Fruit fly (Drosophila melanogaster) S2 (cell line): ENCODE data around the gene Sf3a1.

ENCODE experiments used
- CG8478 ChIP-seq: fragments of >200 bp; optimal IDR thresholded peaks from 2 replicates; lab custom pipeline; 2018
- CTCF ChIP-seq, 2 experiments: fragments of >200 bp; optimal IDR thresholded peaks; 2 replicates each; lab custom pipeline; 2018

Gene Sf3a1

DNA sequence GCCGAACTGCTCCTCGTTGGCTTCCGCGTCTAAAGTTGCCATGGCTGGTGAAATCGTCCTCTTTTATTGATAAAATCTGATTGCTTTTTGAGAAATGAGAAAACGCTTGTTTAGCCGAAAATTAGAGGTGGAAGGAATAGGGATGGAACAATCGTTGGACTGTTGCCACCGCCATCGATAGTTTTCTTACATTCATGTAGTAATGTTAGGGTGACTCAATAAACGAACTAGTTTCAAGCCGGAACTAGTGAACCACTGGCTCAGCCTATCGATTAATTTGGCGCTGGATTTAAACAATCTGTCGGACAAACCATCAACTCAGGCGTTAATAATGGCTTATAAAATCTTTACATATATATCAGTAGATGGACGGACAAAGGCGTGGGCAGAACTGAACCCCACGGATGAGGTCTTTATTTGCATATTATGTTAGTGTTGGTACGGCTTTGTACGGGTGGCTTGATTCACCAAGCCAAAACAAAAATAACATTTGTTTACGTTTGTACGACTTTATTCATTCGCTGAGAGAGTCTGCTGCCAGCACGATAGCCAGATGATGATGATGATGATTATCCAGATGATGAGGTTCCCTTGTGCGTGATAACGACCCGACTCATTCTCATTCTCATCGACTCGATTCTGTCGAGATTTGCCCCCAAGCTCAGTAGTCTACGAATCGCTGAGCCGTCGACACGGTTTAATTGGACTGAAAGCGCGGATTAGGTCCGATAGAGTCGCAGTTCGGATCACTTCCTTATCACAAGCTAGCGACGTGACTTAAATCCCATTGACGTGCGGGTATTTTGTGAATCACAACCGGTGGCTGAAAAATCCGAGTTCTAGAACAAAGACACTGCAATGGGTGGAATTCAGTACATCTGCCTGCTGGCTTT, at the start of gene Sf3a1, which contains the start of gene Irc:
Gene Sf3a1, minus strand, starts transcription at position 138 of the 893 bp plus-strand sequence.
Gene Irc, plus strand, starts transcription at position 658 of the 893 bp plus-strand sequence.
- TF ChIP-seq CTCF (optimal IDR thresholded peaks at IDR 0.05; lab: Kevin White, UChicago) (peak; percentile 39 to 49), CG8478 (lab: Kevin White, UChicago) (no peak)

DNA sequence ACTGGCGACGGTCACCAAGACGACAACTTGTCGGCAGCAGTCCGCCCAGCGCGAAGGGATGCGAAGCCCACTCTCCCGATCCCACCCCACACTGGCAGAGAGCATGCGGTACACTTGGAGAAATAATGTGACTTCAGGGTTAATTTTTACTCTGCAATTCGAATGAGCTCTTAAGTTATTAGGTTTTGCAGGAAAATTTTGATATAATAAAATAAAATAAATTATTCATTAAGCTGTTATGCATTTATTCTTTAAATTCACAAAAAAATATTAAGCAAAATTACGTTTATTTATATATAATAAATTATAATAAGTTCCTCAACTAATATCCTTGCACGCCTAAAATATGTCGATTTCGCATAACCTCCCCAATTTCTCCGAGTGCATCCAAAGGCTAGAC, 46.7 kb upstream of the Sf3a1 start:
- no peak for TF ChIP-seq CTCF (optimal IDR thresholded peaks at IDR 0.05; lab: Kevin White, UChicago)
- no peak for TF ChIP-seq CG8478 (lab: Kevin White, UChicago)

DNA sequence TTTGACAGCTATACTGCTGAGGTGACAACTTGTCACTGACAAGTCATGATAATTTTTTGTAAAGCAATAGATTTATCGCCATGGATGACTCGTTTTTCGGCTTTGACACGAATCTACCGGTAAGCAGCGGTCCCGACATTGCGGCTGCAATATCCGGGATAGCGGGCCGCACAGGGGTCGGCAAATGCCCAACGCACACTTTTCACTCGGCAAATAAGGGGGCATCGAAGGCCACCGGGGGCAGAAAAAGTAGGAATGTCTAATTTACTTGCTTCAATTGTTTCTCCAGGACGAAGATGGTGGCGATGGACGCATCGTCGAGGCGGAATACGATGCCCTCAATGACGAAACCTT, 41.4 kb upstream of the Sf3a1 start:
- no peak for TF ChIP-seq CG8478 (lab: Kevin White, UChicago)
- TF ChIP-seq CTCF (optimal IDR thresholded peaks at IDR 0.05; lab: Kevin White, UChicago) = no peak

DNA sequence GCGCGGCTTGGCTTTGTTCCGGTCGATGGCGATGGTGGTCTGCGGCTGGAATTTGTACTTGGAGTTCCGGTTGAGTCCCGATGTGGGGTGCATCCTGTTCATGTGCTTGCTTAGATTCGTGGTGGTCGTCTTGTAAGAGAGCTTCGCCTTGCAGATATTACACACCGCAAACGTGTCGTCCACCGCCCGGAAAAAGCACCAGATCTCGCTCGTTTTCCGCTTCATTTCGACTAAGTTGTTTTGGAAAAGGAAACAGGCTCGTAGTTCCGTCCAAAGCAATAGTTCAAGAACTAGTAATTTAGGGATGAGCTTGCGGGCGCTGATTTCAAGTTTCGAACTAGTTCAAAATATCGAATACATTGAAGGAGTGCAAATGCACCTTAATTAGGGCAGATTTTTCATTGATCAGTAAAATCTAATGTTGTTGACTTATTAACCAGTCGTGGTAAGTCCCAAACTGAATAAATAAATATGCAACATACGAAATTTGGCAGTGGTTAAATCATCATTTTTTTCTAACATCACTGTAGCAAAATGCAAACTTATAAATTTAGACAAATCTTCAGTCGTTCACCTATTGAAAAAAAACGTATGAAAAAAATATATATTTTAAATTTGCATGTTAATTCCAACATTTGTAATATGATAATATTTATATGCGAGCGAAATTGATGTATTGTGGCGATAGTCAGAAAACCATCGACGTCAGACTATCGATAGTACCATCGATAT, 40.8 kb upstream of the Sf3a1 start, which contains the start of the genes bdwf and Patr-1:
Gene bdwf, minus strand, starts transcription at position 299 of the 732 bp plus-strand sequence.
Gene Patr-1, plus strand, starts transcription at position 727 of the 732 bp plus-strand sequence.
- TF ChIP-seq CTCF (optimal IDR thresholded peaks at IDR 0.05; lab: Kevin White, UChicago) = no peak
- no peak for TF ChIP-seq CG8478 (lab: Kevin White, UChicago)

DNA sequence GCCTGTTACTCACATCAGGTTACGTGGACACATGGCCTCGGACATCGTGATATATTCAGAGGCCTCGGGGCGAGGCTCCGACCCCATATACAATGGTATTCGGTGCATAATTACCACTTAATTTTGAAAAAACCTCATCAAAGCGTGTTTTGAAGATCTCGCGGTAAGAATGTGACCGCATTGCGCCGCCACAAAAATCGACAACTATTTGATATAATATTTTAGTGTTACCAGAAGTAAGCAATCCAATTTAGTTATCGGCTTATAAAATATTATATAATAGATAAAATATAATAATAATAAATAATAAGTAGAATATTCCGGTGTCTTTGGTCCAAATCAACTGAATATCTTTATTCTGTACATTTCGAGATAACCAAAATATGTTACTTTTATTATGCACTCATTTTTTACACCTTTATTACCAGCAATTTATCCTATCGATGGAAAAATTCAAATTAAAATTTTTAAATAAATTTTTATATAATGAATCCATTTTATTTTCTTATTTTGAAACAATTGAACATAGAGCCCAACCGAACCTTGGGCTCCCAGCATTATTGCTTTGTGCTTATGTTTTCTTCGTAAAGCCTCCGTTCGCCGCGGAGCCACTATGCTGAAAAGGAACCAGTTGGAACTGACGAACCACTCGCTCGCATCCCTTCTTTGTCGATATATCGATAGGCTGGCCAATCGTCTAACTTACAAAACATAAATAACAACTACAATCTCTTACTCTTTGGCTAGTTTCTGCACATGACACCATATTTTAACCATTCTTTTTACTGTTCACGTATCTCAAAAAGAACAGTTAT, 38.0 kb upstream of the Sf3a1 start, which contains the start of the genes CG18213 and Trm7-32:
Gene CG18213, minus strand, starts transcription at position 211 of the 815 bp plus-strand sequence.
Gene Trm7-32, plus strand, starts transcription at position 690 of the 815 bp plus-strand sequence.
- peak in 1 of 2 experiments; percentile 17 for TF ChIP-seq CTCF (optimal IDR thresholded peaks at IDR 0.05; lab: Kevin White, UChicago)
- TF ChIP-seq CG8478 (lab: Kevin White, UChicago) = no peak

DNA sequence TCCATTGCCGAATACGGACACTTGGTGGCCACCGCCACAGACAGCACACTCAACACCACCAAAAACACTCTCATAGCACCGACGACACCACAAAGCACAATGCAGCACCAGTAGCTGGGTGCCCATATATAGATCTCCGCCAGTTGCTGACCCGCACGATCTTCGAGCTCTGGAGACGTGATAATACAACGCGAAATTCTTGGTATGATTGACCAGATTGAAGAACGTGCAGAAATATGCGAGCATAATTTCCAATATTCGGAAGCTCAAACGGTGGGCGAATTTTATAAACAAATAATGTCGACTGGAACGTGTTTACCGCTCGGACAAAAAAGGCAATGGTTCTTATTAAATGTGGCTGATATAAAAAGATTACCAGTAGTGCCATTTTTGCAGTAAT, 33.8 kb upstream of the Sf3a1 start, which contains the start of gene CG4009:
Gene CG4009, minus strand, starts transcription at position 101 of the 400 bp plus-strand sequence.
- TF ChIP-seq CTCF (optimal IDR thresholded peaks at IDR 0.05; lab: Kevin White, UChicago) = no peak

DNA sequence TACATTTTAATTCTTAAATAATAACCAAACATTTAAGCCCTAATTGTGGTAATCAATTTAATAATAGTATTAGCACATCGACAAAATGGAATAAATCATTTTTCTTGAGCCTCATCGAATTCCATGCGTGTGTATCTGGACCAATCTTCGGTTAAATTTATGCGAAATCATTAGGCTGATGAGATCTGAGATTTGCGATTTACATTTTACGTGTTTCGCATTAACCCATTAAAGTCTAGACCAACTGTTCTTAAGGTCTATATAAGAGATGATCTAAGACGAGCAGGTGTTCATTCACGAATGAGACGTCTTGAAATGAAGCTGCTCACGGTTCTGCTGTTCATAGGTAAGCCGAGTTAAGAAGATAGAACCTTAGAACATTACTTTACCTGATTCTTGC, 29.3 kb upstream of the Sf3a1 start, which contains the start of gene CG31268:
Gene CG31268, plus strand, starts transcription at position 301 of the 400 bp plus-strand sequence.
- TF ChIP-seq CTCF (optimal IDR thresholded peaks at IDR 0.05; lab: Kevin White, UChicago) (no peak), CG8478 (lab: Kevin White, UChicago) (no peak)

DNA sequence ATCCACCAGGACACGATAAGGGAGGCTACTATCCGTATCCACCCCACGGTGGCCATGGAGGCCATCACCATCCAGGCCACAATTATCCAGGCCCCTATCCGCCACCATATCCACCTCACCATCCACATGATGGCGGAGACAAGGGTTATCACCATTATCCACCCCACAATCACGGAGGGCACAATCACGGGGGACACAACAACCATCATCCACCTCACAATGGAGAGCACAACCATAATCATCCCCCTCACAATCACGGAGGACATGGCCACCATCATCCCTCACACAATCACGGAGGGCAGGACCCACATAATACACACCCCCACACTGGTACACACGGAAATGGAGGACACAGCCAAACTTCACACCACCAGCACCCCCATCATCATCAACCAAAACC, 27.6 kb upstream of the Sf3a1 start:
- no peak for TF ChIP-seq CTCF (optimal IDR thresholded peaks at IDR 0.05; lab: Kevin White, UChicago)
- no peak for TF ChIP-seq CG8478 (lab: Kevin White, UChicago)

DNA sequence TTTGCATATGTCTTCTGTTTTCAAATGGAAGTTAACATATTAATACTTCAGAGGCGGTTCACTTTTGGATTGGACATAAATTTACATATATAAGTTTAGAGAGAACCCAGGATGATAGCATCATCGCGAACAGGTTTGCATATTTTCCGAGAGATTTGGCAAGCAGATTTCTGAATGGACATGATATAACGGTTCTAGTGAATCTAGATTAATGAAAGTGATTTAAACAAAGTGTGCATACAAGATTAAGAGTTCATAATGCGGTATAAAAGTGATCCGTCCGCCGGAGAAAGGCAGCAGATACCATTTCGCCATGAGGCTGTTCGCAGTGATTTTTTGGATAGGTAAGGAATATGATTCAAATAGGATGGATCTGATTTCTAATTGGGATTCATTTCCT, 26.2 kb upstream of the Sf3a1 start, which contains the start of gene CG5225:
Gene CG5225, plus strand, starts transcription at position 301 of the 400 bp plus-strand sequence.
- TF ChIP-seq CG8478 (lab: Kevin White, UChicago) (no peak), CTCF (optimal IDR thresholded peaks at IDR 0.05; lab: Kevin White, UChicago) (no peak)

DNA sequence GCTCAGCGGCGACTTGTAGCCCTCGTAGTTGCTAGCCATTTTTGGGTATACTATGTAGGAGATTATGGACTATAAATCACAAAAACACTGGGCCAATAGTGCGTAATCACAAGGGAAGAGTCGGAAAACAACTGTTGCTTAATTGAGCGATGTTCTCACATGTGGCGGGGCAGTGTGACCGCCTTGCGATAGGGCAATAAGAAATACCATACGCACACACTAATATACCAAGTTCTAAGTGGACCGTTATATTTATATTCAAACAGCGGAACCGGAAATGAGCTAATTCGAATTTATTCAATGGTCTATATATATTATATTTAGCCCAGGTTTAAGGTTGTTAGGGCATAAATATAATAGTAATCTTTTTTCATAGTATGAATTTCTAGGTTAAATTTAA, 18.8 kb upstream of the Sf3a1 start, which contains the start of gene Adsl:
Gene Adsl, minus strand, starts transcription at position 165 of the 400 bp plus-strand sequence.
- TF ChIP-seq CTCF (optimal IDR thresholded peaks at IDR 0.05; lab: Kevin White, UChicago) (no peak), CG8478 (lab: Kevin White, UChicago) (no peak)

DNA sequence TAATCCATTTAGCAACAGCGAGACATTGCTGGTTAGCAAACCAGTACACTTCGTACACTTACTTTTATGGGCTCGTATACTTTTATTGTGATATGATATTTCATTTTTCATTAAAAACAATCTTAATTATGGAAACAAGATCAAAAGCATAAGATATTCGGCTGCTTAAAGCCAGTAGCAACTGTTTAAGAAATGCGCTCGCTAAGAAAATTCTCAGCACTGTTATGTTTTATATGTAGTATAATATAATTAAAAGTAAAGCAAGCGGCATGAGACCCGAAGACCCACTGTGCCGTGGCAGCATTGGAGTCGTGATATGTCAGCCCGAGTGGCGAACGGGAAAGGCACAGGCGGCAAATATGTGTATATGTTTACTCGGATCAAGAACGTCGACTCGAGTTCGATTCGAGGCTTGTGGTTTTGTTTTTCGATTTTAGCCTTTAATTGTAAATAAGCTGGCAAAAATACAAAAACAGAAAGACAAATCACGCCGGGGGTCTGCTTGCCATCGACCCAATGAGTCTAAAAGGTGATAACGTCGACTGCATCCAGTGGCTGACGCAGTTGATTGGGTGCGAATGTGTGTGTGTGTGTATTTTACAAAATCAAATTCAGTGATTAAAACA, 16.9 kb upstream of the Sf3a1 start:
- TF ChIP-seq CTCF (optimal IDR thresholded peaks at IDR 0.05; lab: Kevin White, UChicago) (no peak), CG8478 (lab: Kevin White, UChicago) (no peak)

DNA sequence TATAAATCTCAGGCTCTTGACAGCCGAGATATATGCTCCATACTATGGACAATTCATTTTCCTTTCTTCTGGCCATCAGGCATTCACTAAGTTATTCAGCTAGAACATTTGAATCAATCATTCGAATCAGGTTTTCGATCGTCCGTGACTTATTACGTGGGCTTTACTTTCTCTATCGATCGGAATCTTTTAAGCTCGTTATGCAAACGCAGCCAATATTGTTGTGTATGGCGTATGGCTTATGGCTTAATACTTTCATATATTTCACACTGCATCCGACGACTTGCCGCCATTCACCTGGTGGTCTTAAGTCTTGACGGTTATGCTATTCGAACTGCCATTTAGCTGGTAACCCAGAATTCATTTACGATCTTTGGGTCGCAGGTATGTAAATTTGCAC, 14.0 kb upstream of the Sf3a1 start:
- TF ChIP-seq CTCF (optimal IDR thresholded peaks at IDR 0.05; lab: Kevin White, UChicago) (no peak), CG8478 (lab: Kevin White, UChicago) (no peak)

DNA sequence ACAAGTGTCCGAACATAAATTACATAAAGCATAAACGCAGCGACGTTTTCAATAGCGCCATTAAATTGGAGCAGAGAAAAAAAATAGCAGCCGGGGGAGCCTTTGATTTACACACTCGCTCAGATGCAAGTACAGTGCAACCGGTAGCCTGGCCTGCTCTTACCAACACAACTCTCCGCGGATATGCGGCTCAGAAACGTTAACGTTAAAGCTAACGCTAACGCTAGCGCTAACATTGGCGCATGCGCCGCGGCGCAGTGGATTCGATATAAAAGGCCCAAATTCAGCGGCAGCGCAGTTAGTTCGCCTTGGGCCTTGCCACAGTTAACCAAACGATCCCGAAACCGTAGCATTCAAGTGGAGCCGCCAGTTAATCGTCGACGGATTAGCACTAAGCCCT, 12.1 kb upstream of the Sf3a1 start, which contains the start of gene Pxd:
Gene Pxd, plus strand, starts transcription at position 301 of the 400 bp plus-strand sequence.
- TF ChIP-seq CTCF (optimal IDR thresholded peaks at IDR 0.05; lab: Kevin White, UChicago) = no peak
- no peak for TF ChIP-seq CG8478 (lab: Kevin White, UChicago)
